Worm (Caenorhabditis elegans) whole organism, midembryonic: ENCODE results near the gene nhr-233.
A peak's percentile ranks its signal among the peaks of the same experiment; 100 is the strongest.

ENCODE experiments used
- flt-1 ChIP-seq: fragments of 200-800 bp; sonication (Bioruptor generic); IDR thresholded peaks from 2 replicates; pipeline ENCODE4 v1.3.6; 2022; ENCODE audit warnings: missing genetic modification characterization, missing compliant biosample characterization
- med-1 ChIP-seq: sonication (generic microtip); optimal IDR thresholded peaks from 2 replicates; lab custom pipeline; 2017; ENCODE audit warnings: missing genetic modification characterization, mild to moderate bottlenecking, missing compliant biosample characterization, antibody characterized with exemption, missing genetic modification reagents; ENCODE audit not compliant: insufficient read depth

DNA sequence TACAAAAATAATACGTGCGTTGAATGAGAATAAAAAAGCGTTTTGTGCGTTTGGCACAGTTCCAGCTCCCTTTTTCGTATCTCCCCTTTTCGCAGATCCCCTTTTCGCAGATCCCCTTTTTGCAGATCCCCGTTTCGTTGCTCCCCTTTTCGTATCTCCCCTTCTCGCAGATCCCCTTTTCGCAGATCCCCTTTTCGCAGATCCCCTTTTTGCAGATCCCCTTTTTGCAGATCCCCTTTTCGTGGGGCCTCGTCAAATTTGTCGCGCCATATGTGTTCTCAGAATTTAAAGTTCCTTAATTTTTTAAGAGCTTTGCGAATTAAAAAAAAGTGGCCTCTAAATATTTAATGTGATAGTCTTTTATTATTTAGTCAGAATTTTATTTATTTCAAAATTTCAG lies 17.7 kb downstream of the nhr-233 start, which contains the start of gene Y32B12B.4:
- TF ChIP-seq flt-1 (peak; percentile 84), med-1 (no peak)
